Worm (Caenorhabditis elegans): ENCODE data around the gene C25E10.13.

- TF ChIP-seq egl-44 (GFP tag; IDR thresholded peaks at IDR 0.05) (no peak), mcd-1 (GFP tag; IDR thresholded peaks at IDR 0.05) (no peak), ccch-3 (GFP tag; optimal IDR thresholded peaks at IDR 0.05) (no peak), D2030.7 (GFP tag; IDR thresholded peaks at IDR 0.05) (no peak)
Observed at ce11 chrV:9075827-9076226, 16.3 kb downstream of the C25E10.13 start.
